Fruit fly (Drosophila melanogaster) whole organism, wandering third instar larva: ENCODE data around the gene Polr2I.

ENCODE experiments used
- CG32264 ChIP-seq: fragments of 200-800 bp; sonication (Bioruptor generic); optimal IDR thresholded peaks from 2 replicates; lab custom pipeline; 2016; ENCODE audit warnings: missing biosample characterization, missing genetic modification characterization
- CrebA ChIP-seq: fragments of 200-800 bp; sonication (Bioruptor generic); optimal IDR thresholded peaks from 2 replicates; lab custom pipeline; 2016; ENCODE audit warnings: missing biosample characterization, mild to moderate bottlenecking, missing genetic modification characterization, borderline replicate concordance
- Hr78 ChIP-seq: fragments of >200 bp; optimal IDR thresholded peaks from 2 replicates; lab custom pipeline; 2017; ENCODE audit warnings: missing biosample characterization, missing genetic modification characterization
- Hr83 ChIP-seq: fragments of 200-300 bp; sonication (Bioruptor generic); optimal IDR thresholded peaks from 2 replicates; lab custom pipeline; 2016; ENCODE audit warnings: missing biosample characterization, mild to moderate bottlenecking, missing genetic modification characterization, moderate library complexity; ENCODE audit not compliant: poor library complexity, severe bottlenecking
- Jra ChIP-seq: sonication (Bioruptor generic); optimal IDR thresholded peaks from 2 replicates; lab custom pipeline; 2016; ENCODE audit warnings: missing biosample characterization, missing genetic modification characterization
- Mio ChIP-seq: sonication (Bioruptor generic); optimal IDR thresholded peaks from 2 replicates; lab custom pipeline; 2016; ENCODE audit warnings: missing biosample characterization, missing genetic modification characterization
- Myc ChIP-seq: fragments of >200 bp; optimal IDR thresholded peaks from 2 replicates; lab custom pipeline; 2017
- N ChIP-seq: fragments of >200 bp; optimal IDR thresholded peaks from 2 replicates; lab custom pipeline; 2018; ENCODE audit warnings: missing biosample characterization, missing external identifiers, missing genetic modification characterization
- Rel ChIP-seq, 2 experiments: fragments of 200-800 bp; sonication (Bioruptor generic) in 1 of 2; optimal IDR thresholded peaks; 2 replicates in 1 of 2; 3 replicates in 1 of 2; lab custom pipeline; 2016 to 2019; ENCODE audit warnings: mild to moderate bottlenecking in 2 of 2, missing biosample characterization in 2 of 2, missing genetic modification characterization in 2 of 2, moderate library complexity in 1 of 2
- br ChIP-seq: fragments of 200-800 bp; sonication (Bioruptor generic); optimal IDR thresholded peaks from 2 replicates; lab custom pipeline; 2016; ENCODE audit warnings: missing biosample characterization, missing genetic modification characterization
- ey ChIP-seq: fragments of 200-800 bp; sonication (Bioruptor generic); optimal IDR thresholded peaks from 2 replicates; lab custom pipeline; 2016; ENCODE audit warnings: missing biosample characterization, missing genetic modification characterization
- foxo ChIP-seq, 2 experiments: fragments of 200-800 bp; sonication (Bioruptor generic); optimal IDR thresholded peaks; 2 replicates in 1 of 2; 3 replicates in 1 of 2; lab custom pipeline; 2016 to 2017; ENCODE audit warnings: missing biosample characterization in 2 of 2, missing genetic modification characterization in 2 of 2
- psq ChIP-seq: fragments of 200-800 bp; sonication (Bioruptor generic); optimal IDR thresholded peaks from 3 replicates; lab custom pipeline; 2017; ENCODE audit warnings: missing biosample characterization, mild to moderate bottlenecking, missing genetic modification characterization, moderate library complexity
- woc ChIP-seq: sonication (Bioruptor generic); optimal IDR thresholded peaks from 2 replicates; lab custom pipeline; 2016; ENCODE audit warnings: missing biosample characterization, mild to moderate bottlenecking, missing genetic modification characterization

DNA sequence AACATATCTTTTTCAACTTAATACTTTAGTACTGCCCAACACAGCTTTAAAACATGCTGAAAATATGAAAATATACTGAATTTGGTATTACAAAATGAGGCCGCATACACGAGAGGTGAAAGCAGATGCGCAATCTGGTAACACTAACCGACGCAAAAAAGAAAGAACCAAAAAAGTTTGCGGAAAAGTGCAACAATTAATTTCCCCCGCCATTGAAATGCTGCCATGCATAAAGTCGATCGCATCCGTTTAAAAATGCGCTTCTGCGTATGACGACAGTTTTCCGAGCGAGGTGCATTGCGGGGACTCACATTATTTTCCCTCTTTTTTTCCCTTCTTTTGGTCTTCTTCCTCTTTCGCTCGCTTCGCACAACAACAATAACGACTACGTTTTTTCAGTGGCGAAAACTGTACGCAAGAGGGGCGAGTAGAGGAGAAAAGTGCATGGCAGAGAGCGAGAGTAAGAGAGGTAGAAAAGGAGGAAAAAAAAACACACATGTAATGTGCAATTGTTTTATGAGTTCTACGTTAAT is 7.1 kb downstream of the Polr2I start, which contains the start of gene Set8:
- TF ChIP-seq N (GFP tag; lab: Kevin White, UChicago) (no peak), Rel (GFP tag; optimal IDR thresholded peaks at IDR 0.05; lab: Kevin White, UChicago) (no peak), Rel (tag; optimal IDR thresholded peaks at IDR 0.05; lab: Kevin White, UChicago) (peak; percentile 97), Mio (GFP tag; lab: Kevin White, UChicago) (no peak), Hr78 (no peak), ey (GFP tag; lab: Kevin White, UChicago) (no peak), psq (GFP tag; lab: Kevin White, UChicago) (peak; percentile 96), Myc (lab: Kevin White, UChicago) (no peak), br (GFP tag; lab: Kevin White, UChicago) (no peak), Hr83 (GFP tag; lab: Kevin White, UChicago) (no peak), Jra (GFP tag; lab: Kevin White, UChicago) (no peak), CrebA (no peak), woc (no peak), CG32264 (GFP tag; lab: Kevin White, UChicago) (no peak), foxo (GFP tag; optimal IDR thresholded peaks at IDR 0.05; lab: Kevin White, UChicago) (no peak)
